Worm (Caenorhabditis elegans): ENCODE measurements around the gene sma-1.

- TF ChIP-seq dmd-4 (tag; optimal IDR thresholded peaks at IDR 0.05; ENCODE audit: borderline replicate concordance) (no peak), sox-4 (tag; optimal IDR thresholded peaks at IDR 0.05) (no peak), C38D4.7 (GFP tag; optimal IDR thresholded peaks at IDR 0.05) (no peak), ceh-22 (tag; optimal IDR thresholded peaks at IDR 0.05) (no peak), hlh-30 (tag; optimal IDR thresholded peaks at IDR 0.05; ENCODE audit: insufficient read depth) (no peak)
Observed at ce11 chrV:11921689-11922517, 22.7 kb downstream of the sma-1 start.

Data from whole organism, late embryonic.